Worm (Caenorhabditis elegans): ENCODE results near the gene atat-2.

DNA sequence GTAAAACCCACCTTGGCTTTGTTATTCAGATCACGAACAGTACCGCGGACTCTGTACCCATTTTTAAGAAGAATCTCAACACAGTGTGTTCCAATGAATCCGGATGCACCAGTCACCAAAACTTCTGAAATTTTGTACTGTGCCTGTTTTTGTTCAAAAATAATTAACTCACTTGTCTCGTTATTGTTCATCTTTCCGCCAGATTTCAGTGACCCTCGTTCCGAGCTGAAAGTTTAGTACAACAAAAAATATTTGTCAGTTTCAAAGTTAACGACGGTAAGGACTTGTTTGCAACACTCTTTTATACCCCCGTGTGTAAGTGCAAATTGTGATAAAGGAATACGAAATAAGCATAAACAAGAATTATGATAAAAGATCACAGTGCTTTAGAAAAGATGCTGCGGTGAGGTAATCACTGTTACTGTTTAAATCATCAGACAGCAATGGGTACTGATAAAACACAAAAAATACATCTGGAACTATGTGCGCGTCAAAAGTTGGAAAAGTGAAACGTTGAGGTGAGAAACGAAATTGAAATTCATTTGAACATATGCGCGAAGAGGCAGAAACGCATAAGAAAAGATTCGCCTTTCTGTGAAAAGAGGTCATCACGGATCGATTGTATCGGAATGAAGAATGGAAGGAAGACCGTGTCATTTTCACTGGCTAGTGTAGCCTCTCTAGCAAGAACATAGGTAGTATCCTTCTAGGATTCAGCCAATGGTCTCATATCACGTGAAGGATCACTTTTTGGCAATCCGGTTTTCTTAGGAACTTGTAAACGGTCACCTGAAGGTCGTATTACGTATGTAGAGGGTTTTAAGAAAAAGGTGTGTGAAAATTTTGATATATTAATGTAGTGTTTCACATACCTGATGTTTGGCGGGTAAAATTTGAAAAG, 14.1 kb upstream of the atat-2 start, which contains the start of gene F13D11.4:
- TF ChIP-seq dao-5 (tag; optimal IDR thresholded peaks at IDR 0.05) = no peak
- TF ChIP-seq W03F9.2 (tag; optimal IDR thresholded peaks at IDR 0.05) = no peak
- no peak for TF ChIP-seq him-1 (tag; optimal IDR thresholded peaks at IDR 0.05)
